Fruit fly (Drosophila melanogaster) whole organism, wandering third instar larva: Measurements from ENCODE around the gene Tango1.

ENCODE experiments used
- Abd-B ChIP-seq: fragments of >200 bp; optimal IDR thresholded peaks from 2 replicates; lab custom pipeline; 2017; ENCODE audit warnings: missing biosample characterization, missing genetic modification characterization
- CG32264 ChIP-seq: fragments of 200-800 bp; sonication (Bioruptor generic); optimal IDR thresholded peaks from 2 replicates; lab custom pipeline; 2016; ENCODE audit warnings: missing biosample characterization, missing genetic modification characterization
- CG9705 ChIP-seq: fragments of 200-800 bp; sonication (Bioruptor generic); optimal IDR thresholded peaks from 2 replicates; lab custom pipeline; 2018; ENCODE audit warnings: missing biosample characterization, mild to moderate bottlenecking, missing genetic modification characterization
- CrebA ChIP-seq: fragments of 200-800 bp; sonication (Bioruptor generic); optimal IDR thresholded peaks from 2 replicates; lab custom pipeline; 2016; ENCODE audit warnings: missing biosample characterization, mild to moderate bottlenecking, missing genetic modification characterization, borderline replicate concordance
- Dfd ChIP-seq: fragments of >200 bp; optimal IDR thresholded peaks from 2 replicates; lab custom pipeline; 2017; ENCODE audit warnings: missing biosample characterization, missing genetic modification characterization
- Dif ChIP-seq: fragments of 200-275, 200-300 bp; sonication (Bioruptor generic); optimal IDR thresholded peaks from 2 replicates; lab custom pipeline; 2018; ENCODE audit warnings: missing biosample characterization, missing genetic modification characterization; ENCODE audit not compliant: partially characterized antibody
- GATAd ChIP-seq: sonication (Bioruptor generic); optimal IDR thresholded peaks from 2 replicates; lab custom pipeline; 2016; ENCODE audit warnings: missing biosample characterization, missing genetic modification characterization
- HLH106 ChIP-seq: fragments of 200-800 bp; optimal IDR thresholded peaks from 3 replicates; lab custom pipeline; 2019; ENCODE audit warnings: missing biosample characterization, mild to moderate bottlenecking, missing genetic modification characterization, moderate library complexity
- Hnf4 ChIP-seq: fragments of 200-800 bp; sonication (Bioruptor generic); optimal IDR thresholded peaks from 2 replicates; lab custom pipeline; 2016; ENCODE audit warnings: missing biosample characterization, mild to moderate bottlenecking, missing genetic modification characterization
- Hr78 ChIP-seq: fragments of >200 bp; optimal IDR thresholded peaks from 2 replicates; lab custom pipeline; 2017; ENCODE audit warnings: missing biosample characterization, missing genetic modification characterization
- Hr83 ChIP-seq: fragments of 200-300 bp; sonication (Bioruptor generic); optimal IDR thresholded peaks from 2 replicates; lab custom pipeline; 2016; ENCODE audit warnings: missing biosample characterization, mild to moderate bottlenecking, missing genetic modification characterization, moderate library complexity; ENCODE audit not compliant: poor library complexity, severe bottlenecking
- Jra ChIP-seq: sonication (Bioruptor generic); optimal IDR thresholded peaks from 2 replicates; lab custom pipeline; 2016; ENCODE audit warnings: missing biosample characterization, missing genetic modification characterization
- Mio ChIP-seq: sonication (Bioruptor generic); optimal IDR thresholded peaks from 2 replicates; lab custom pipeline; 2016; ENCODE audit warnings: missing biosample characterization, missing genetic modification characterization
- Myc ChIP-seq: fragments of >200 bp; optimal IDR thresholded peaks from 2 replicates; lab custom pipeline; 2017
- N ChIP-seq: fragments of >200 bp; optimal IDR thresholded peaks from 2 replicates; lab custom pipeline; 2018; ENCODE audit warnings: missing biosample characterization, missing external identifiers, missing genetic modification characterization
- OdsH ChIP-seq: fragments of 200-800 bp; sonication (Bioruptor generic); optimal IDR thresholded peaks from 2 replicates; lab custom pipeline; 2016; ENCODE audit warnings: missing biosample characterization, mild to moderate bottlenecking, missing genetic modification characterization
- Rel ChIP-seq, 2 experiments: fragments of 200-800 bp; sonication (Bioruptor generic) in 1 of 2; optimal IDR thresholded peaks; 2 replicates in 1 of 2; 3 replicates in 1 of 2; lab custom pipeline; 2016 to 2019; ENCODE audit warnings: mild to moderate bottlenecking in 2 of 2, missing biosample characterization in 2 of 2, missing genetic modification characterization in 2 of 2, moderate library complexity in 1 of 2
- Sp1 ChIP-seq: fragments of 200-800 bp; sonication (Bioruptor generic); optimal IDR thresholded peaks from 3 replicates; lab custom pipeline; 2019; ENCODE audit warnings: missing biosample characterization, mild to moderate bottlenecking, missing genetic modification characterization, moderate library complexity
- Vsx2 ChIP-seq: fragments of 200-300, 225-300 bp; sonication (Bioruptor generic); optimal IDR thresholded peaks from 2 replicates; lab custom pipeline; 2018; ENCODE audit warnings: missing biosample characterization, missing genetic modification characterization; ENCODE audit not compliant: partially characterized antibody
- br ChIP-seq: fragments of 200-800 bp; sonication (Bioruptor generic); optimal IDR thresholded peaks from 2 replicates; lab custom pipeline; 2016; ENCODE audit warnings: missing biosample characterization, missing genetic modification characterization
- brk ChIP-seq: fragments of 200-800 bp; sonication (Bioruptor generic); optimal IDR thresholded peaks from 2 replicates; lab custom pipeline; 2016; ENCODE audit warnings: missing biosample characterization, mild to moderate bottlenecking, missing genetic modification characterization
- dl ChIP-seq, 2 experiments: fragments of 175-275, 200-275 bp in 1 of 2; fragments of 200-275 bp in 1 of 2; sonication (Bioruptor generic); optimal IDR thresholded peaks; lab custom pipeline; 2018; ENCODE audit warnings: mild to moderate bottlenecking in 2 of 2, missing biosample characterization in 2 of 2, missing genetic modification characterization in 2 of 2, moderate library complexity in 2 of 2; ENCODE audit not compliant: partially characterized antibody in 2 of 2, insufficient read depth in 1 of 2
- dmrt93B ChIP-seq: fragments of 200-800 bp; sonication (Bioruptor generic); optimal IDR thresholded peaks from 2 replicates; lab custom pipeline; 2018; ENCODE audit warnings: missing biosample characterization, mild to moderate bottlenecking, missing genetic modification characterization
- dsf ChIP-seq: sonication (Bioruptor generic); optimal IDR thresholded peaks from 2 replicates; lab custom pipeline; 2016; ENCODE audit warnings: missing biosample characterization, missing genetic modification characterization, borderline replicate concordance
- ey ChIP-seq: fragments of 200-800 bp; sonication (Bioruptor generic); optimal IDR thresholded peaks from 2 replicates; lab custom pipeline; 2016; ENCODE audit warnings: missing biosample characterization, missing genetic modification characterization
- foxo ChIP-seq, 2 experiments: fragments of 200-800 bp; sonication (Bioruptor generic); optimal IDR thresholded peaks; 2 replicates in 1 of 2; 3 replicates in 1 of 2; lab custom pipeline; 2016 to 2017; ENCODE audit warnings: missing biosample characterization in 2 of 2, missing genetic modification characterization in 2 of 2
- fru ChIP-seq: fragments of 200-800 bp; sonication (Bioruptor generic); optimal IDR thresholded peaks from 3 replicates; lab custom pipeline; 2016; ENCODE audit warnings: missing biosample characterization, mild to moderate bottlenecking, missing genetic modification characterization
- h ChIP-seq: fragments of 200-800 bp; sonication (Bioruptor generic); optimal IDR thresholded peaks from 3 replicates; lab custom pipeline; 2016; ENCODE audit warnings: missing biosample characterization, mild to moderate bottlenecking, missing genetic modification characterization
- jim ChIP-seq: fragments of 175-275, 200-325 bp; sonication (Bioruptor generic); optimal IDR thresholded peaks from 2 replicates; lab custom pipeline; 2016; ENCODE audit warnings: missing biosample characterization, mild to moderate bottlenecking, missing genetic modification characterization
- lola ChIP-seq: fragments of >200 bp; optimal IDR thresholded peaks from 2 replicates; lab custom pipeline; 2017; ENCODE audit warnings: missing biosample characterization, missing genetic modification characterization
- pan ChIP-seq: fragments of >200 bp; optimal IDR thresholded peaks from 2 replicates; lab custom pipeline; 2017
- psq ChIP-seq: fragments of 200-800 bp; sonication (Bioruptor generic); optimal IDR thresholded peaks from 3 replicates; lab custom pipeline; 2017; ENCODE audit warnings: missing biosample characterization, mild to moderate bottlenecking, missing genetic modification characterization, moderate library complexity
- rgr ChIP-seq: fragments of 200-800 bp; sonication (Bioruptor generic); optimal IDR thresholded peaks from 3 replicates; lab custom pipeline; 2016; ENCODE audit warnings: missing biosample characterization, mild to moderate bottlenecking, missing genetic modification characterization
- sage ChIP-seq: fragments of 200-800 bp; sonication (Bioruptor generic); optimal IDR thresholded peaks from 2 replicates; lab custom pipeline; 2016; ENCODE audit warnings: missing biosample characterization, mild to moderate bottlenecking, missing genetic modification characterization
- sv ChIP-seq: fragments of 200-800 bp; sonication (Bioruptor generic); optimal IDR thresholded peaks from 3 replicates; lab custom pipeline; 2016; ENCODE audit warnings: missing biosample characterization, missing genetic modification characterization
- tai ChIP-seq: sonication (Bioruptor generic); optimal IDR thresholded peaks from 2 replicates; lab custom pipeline; 2016; ENCODE audit warnings: missing biosample characterization, missing genetic modification characterization
- usp ChIP-seq: fragments of >200 bp; optimal IDR thresholded peaks from 2 replicates; lab custom pipeline; 2017; ENCODE audit warnings: missing biosample characterization, missing genetic modification characterization
- woc ChIP-seq: sonication (Bioruptor generic); optimal IDR thresholded peaks from 2 replicates; lab custom pipeline; 2016; ENCODE audit warnings: missing biosample characterization, mild to moderate bottlenecking, missing genetic modification characterization

Gene Tango1

DNA sequence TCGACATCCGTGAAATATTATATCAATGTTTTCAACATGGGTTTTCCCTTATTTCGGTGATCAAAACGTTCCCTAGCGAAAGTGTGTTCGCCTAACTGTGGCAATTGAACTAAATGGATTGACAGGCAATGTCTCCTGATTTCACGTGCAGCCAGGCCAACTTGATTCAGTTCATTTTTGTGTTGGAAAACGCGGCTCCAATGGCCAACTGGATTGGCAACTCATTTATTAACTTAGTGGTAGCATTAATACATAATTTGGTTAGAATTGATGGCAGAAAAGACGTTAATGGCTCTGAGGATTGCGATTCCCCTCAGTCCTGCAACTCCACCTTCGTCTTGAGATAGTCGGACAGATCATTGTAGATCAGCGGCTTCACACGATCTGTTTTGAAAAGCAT lies 37.4 kb downstream of the Tango1 start, which contains the start of gene CG11327:
CG11327 (minus strand) TSS at position 101 of the 400 bp plus-strand sequence.
- no peak for TF ChIP-seq Dif (GFP tag; lab: Kevin White, UChicago)
- no peak for TF ChIP-seq OdsH (GFP tag; lab: Kevin White, UChicago)
- TF ChIP-seq Dfd (GFP tag; lab: Kevin White, UChicago) = no peak
- TF ChIP-seq pan (lab: Kevin White, UChicago) = no peak
- TF ChIP-seq Abd-B (GFP tag; lab: Kevin White, UChicago) = no peak
- no peak for TF ChIP-seq usp (GFP tag; lab: Kevin White, UChicago)
- TF ChIP-seq Myc (lab: Kevin White, UChicago) = no peak
- TF ChIP-seq foxo (GFP tag; optimal IDR thresholded peaks at IDR 0.05; lab: Kevin White, UChicago) = no peak
- no peak for TF ChIP-seq brk (GFP tag; lab: Kevin White, UChicago)
- TF ChIP-seq ey = no peak
- TF ChIP-seq sage (GFP tag; lab: Kevin White, UChicago) = no peak
- no peak for TF ChIP-seq h (GFP tag; lab: Kevin White, UChicago)
- no peak for TF ChIP-seq dmrt93B (GFP tag; lab: Kevin White, UChicago)
- TF ChIP-seq N (GFP tag; lab: Kevin White, UChicago) = no peak
- TF ChIP-seq Hnf4 (GFP tag; lab: Kevin White, UChicago) = no peak
- TF ChIP-seq dsf = no peak
- TF ChIP-seq woc = no peak
- no peak for TF ChIP-seq Mio (GFP tag; lab: Kevin White, UChicago)
- TF ChIP-seq CG32264 = no peak
- TF ChIP-seq rgr (GFP tag; lab: Kevin White, UChicago) = no peak

dm6 chr2L:6692048-6692447 lies 42.9 kb downstream of the Tango1 start:
- TF ChIP-seq br (GFP tag; lab: Kevin White, UChicago) (no peak), rgr (GFP tag; lab: Kevin White, UChicago) (no peak), sage (GFP tag; lab: Kevin White, UChicago) (no peak), lola (GFP tag; lab: Kevin White, UChicago) (no peak), OdsH (GFP tag; lab: Kevin White, UChicago) (no peak), h (GFP tag; lab: Kevin White, UChicago) (peak; percentile 2)

DNA sequence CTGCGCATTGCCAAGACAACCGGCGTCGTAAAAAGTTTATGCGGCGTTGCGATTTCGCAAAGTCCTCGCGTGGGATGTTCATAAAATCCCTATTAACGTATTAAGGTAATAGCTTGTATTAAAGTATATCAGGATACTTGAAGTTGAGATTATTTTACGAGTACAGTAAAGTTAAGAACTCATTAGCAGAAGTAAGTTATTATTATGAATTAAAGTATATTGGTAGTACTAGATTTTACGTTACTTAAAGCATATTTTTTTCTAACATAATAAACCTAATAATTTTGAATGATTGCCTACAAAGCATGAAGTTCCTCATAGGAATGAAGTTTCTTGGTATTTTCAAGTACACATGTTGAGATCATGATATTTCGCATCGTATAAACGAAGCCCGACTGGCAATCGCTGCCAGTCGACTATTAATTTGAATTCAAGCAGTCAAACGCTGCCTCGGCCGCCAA lies 44.6 kb downstream of the Tango1 start:
- TF ChIP-seq Jra (GFP tag; lab: Kevin White, UChicago) = no peak
- no peak for TF ChIP-seq sv (GFP tag; lab: Kevin White, UChicago)
- no peak for TF ChIP-seq Rel (GFP tag; optimal IDR thresholded peaks at IDR 0.05; lab: Kevin White, UChicago)
- TF ChIP-seq Rel (tag; optimal IDR thresholded peaks at IDR 0.05; lab: Kevin White, UChicago) = no peak
- no peak for TF ChIP-seq usp (GFP tag; lab: Kevin White, UChicago)
- TF ChIP-seq Myc (lab: Kevin White, UChicago) = no peak
- TF ChIP-seq Sp1 (GFP tag; lab: Kevin White, UChicago) = peak; percentile 65
- TF ChIP-seq psq = peak; percentile 40
- TF ChIP-seq br (GFP tag; lab: Kevin White, UChicago) = peak; percentile 37
- no peak for TF ChIP-seq CrebA (GFP tag; lab: Kevin White, UChicago)
- no peak for TF ChIP-seq dsf
- TF ChIP-seq Vsx2 = no peak
- no peak for TF ChIP-seq jim (GFP tag; lab: Kevin White, UChicago)
- TF ChIP-seq brk (GFP tag; lab: Kevin White, UChicago) = no peak
- no peak for TF ChIP-seq Hnf4 (GFP tag; lab: Kevin White, UChicago)
- peak; percentile 49 for TF ChIP-seq fru
- no peak for TF ChIP-seq Dif (GFP tag; lab: Kevin White, UChicago)
- no peak for TF ChIP-seq Mio (GFP tag; lab: Kevin White, UChicago)
- no peak for TF ChIP-seq GATAd (GFP tag; lab: Kevin White, UChicago)
- TF ChIP-seq CG9705 (GFP tag; lab: Kevin White, UChicago) = peak; percentile 18
- no peak for TF ChIP-seq sage (GFP tag; lab: Kevin White, UChicago)
- TF ChIP-seq OdsH (GFP tag; lab: Kevin White, UChicago) = peak; percentile 45
- no peak for TF ChIP-seq Dfd (GFP tag; lab: Kevin White, UChicago)
- no peak for TF ChIP-seq dmrt93B (GFP tag; lab: Kevin White, UChicago)
- TF ChIP-seq Hr78 (GFP tag; lab: Kevin White, UChicago) = no peak
- peak in 1 of 2 experiments; percentile 56 for TF ChIP-seq foxo (GFP tag; optimal IDR thresholded peaks at IDR 0.05; lab: Kevin White, UChicago)
- no peak for TF ChIP-seq Abd-B (GFP tag; lab: Kevin White, UChicago)
- peak; percentile 52 for TF ChIP-seq HLH106 (tag; lab: Kevin White, UChicago)
- TF ChIP-seq woc = peak; percentile 35
- TF ChIP-seq ey = peak; percentile 23
- no peak for TF ChIP-seq pan (lab: Kevin White, UChicago)
- TF ChIP-seq h (GFP tag; lab: Kevin White, UChicago) = peak; percentile 65
- TF ChIP-seq dl (GFP tag; optimal IDR thresholded peaks at IDR 0.05; lab: Kevin White, UChicago; ENCODE audit: insufficient read depth in 1 of 2, partially characterized antibody in 2 of 2) = no peak
- no peak for TF ChIP-seq tai (GFP tag; lab: Kevin White, UChicago)
- no peak for TF ChIP-seq Hr83 (GFP tag; lab: Kevin White, UChicago)
- TF ChIP-seq N (GFP tag; lab: Kevin White, UChicago) = no peak
- no peak for TF ChIP-seq CG32264
- no peak for TF ChIP-seq lola (GFP tag; lab: Kevin White, UChicago)
- TF ChIP-seq rgr (GFP tag; lab: Kevin White, UChicago) = peak; percentile 24
